Worm (Caenorhabditis elegans): ENCODE measurements around the gene Y38E10A.8.

DNA sequence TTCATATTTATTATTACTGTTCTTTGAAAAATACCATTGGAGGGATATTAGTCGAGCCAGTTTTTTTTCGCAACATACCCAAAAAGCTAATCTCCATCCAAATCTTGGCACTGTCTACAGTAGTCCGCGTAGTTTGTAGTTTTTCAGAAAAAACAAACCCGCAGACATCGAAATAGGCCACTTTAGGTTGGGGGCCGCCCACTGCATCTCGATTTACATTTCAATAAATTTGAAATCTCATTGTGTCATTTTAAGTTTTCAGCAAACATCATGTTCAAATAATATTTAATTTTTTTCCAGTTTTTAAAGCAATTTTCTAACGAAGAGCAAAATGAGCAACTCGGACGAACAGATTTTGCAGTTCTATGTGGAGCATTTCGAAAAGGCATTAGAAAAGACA lies 33.4 kb downstream of the Y38E10A.8 start, which contains the start of gene nhr-235:
- TF ChIP-seq lin-13 (GFP tag; optimal IDR thresholded peaks at IDR 0.05) (no peak), pqm-1 (tag; optimal IDR thresholded peaks at IDR 0.05) (no peak), elt-2 (tag; optimal IDR thresholded peaks at IDR 0.05) (no peak), ceh-82 (tag; optimal IDR thresholded peaks at IDR 0.05) (no peak), nhr-77 (tag; optimal IDR thresholded peaks at IDR 0.05) (no peak), efl-3 (GFP tag; optimal IDR thresholded peaks at IDR 0.05) (no peak), lin-15B (tag; optimal IDR thresholded peaks at IDR 0.05) (no peak), xbp-1 (tag; optimal IDR thresholded peaks at IDR 0.05) (no peak), nhr-12 (tag; optimal IDR thresholded peaks at IDR 0.05) (no peak), hpl-2 (GFP tag; optimal IDR thresholded peaks at IDR 0.05) (no peak), sptf-1 (tag; optimal IDR thresholded peaks at IDR 0.05) (no peak), mep-1 (tag; optimal IDR thresholded peaks at IDR 0.05) (no peak), ama-1 (optimal IDR thresholded peaks at IDR 0.05) (no peak), nhr-76 (tag; optimal IDR thresholded peaks at IDR 0.05) (no peak)

Measured in whole organism, L1 larva.